Fruit fly (Drosophila melanogaster) whole organism, embryonic: ENCODE measurements around the gene CG15922.

Source experiments
- CG10565 ChIP-seq: fragments of 200-800 bp; sonication (Bioruptor generic); optimal IDR thresholded peaks from 3 replicates; lab custom pipeline; 2016; ENCODE audit warnings: missing biosample characterization, mild to moderate bottlenecking, missing genetic modification characterization
- CG10959 ChIP-seq: fragments of 200-800 bp; sonication (Bioruptor generic); IDR thresholded peaks from 2 replicates; pipeline ENCODE4 v1.3.6; 2022; ENCODE audit warnings: missing biosample characterization, missing genetic modification characterization
- CG11093 ChIP-seq: fragments of 200-800 bp; sonication (Bioruptor generic); IDR thresholded peaks from 3 replicates; pipeline ENCODE4 v1.3.6; 2022; ENCODE audit warnings: missing biosample characterization, missing genetic modification characterization
- CG11560 ChIP-seq: fragments of 200-800 bp; sonication (Bioruptor generic); IDR thresholded peaks from 3 replicates; pipeline ENCODE4 v1.3.6; 2022; ENCODE audit warnings: missing biosample characterization, missing genetic modification characterization
- CG13296 ChIP-seq: fragments of 200-800 bp; sonication (Bioruptor generic); optimal IDR thresholded peaks from 3 replicates; lab custom pipeline; 2018; ENCODE audit warnings: missing biosample characterization, mild to moderate bottlenecking, missing genetic modification characterization
- CG14014 ChIP-seq: fragments of 200-800 bp; sonication (Bioruptor generic); IDR thresholded peaks from 2 replicates; pipeline ENCODE4 v1.3.6; 2022; ENCODE audit warnings: missing biosample characterization, missing genetic modification characterization
- CG15514 ChIP-seq: fragments of 200-800 bp; sonication (Bioruptor generic); optimal IDR thresholded peaks from 3 replicates; lab custom pipeline; 2017; ENCODE audit warnings: missing biosample characterization, missing genetic modification characterization, mild to moderate bottlenecking, moderate library complexity, missing genetic modification reagents
- CG15696 ChIP-seq: fragments of 200-800 bp; sonication (Bioruptor generic); optimal IDR thresholded peaks from 2 replicates; lab custom pipeline; 2019; ENCODE audit warnings: missing biosample characterization, mild to moderate bottlenecking, missing genetic modification characterization, moderate library complexity
- CG33557 ChIP-seq: fragments of 200-800 bp; sonication (Bioruptor generic); optimal IDR thresholded peaks from 2 replicates; lab custom pipeline; 2019; ENCODE audit warnings: missing biosample characterization, mild to moderate bottlenecking, missing genetic modification characterization, moderate library complexity
- CG34376 ChIP-seq: fragments of 200-800 bp; sonication (Bioruptor generic); optimal IDR thresholded peaks from 2 replicates; lab custom pipeline; 2018; ENCODE audit warnings: missing biosample characterization, mild to moderate bottlenecking, missing genetic modification characterization
- CG3847 ChIP-seq: fragments of 200-800 bp; sonication (Bioruptor generic); IDR thresholded peaks from 2 replicates; pipeline ENCODE4 v1.3.6; 2022; ENCODE audit warnings: missing biosample characterization, missing genetic modification characterization
- CG7357 ChIP-seq: fragments of 200-800 bp; sonication (Bioruptor generic); IDR thresholded peaks from 3 replicates; pipeline ENCODE4 v1.3.6; 2022; ENCODE audit warnings: missing biosample characterization, missing genetic modification characterization
- CG7372 ChIP-seq: fragments of 200-800 bp; sonication (Bioruptor generic); IDR thresholded peaks from 2 replicates; pipeline ENCODE4 v1.3.6; 2022; ENCODE audit warnings: missing biosample characterization, missing genetic modification characterization
- CG8765 ChIP-seq: fragments of 200-800 bp; sonication (Bioruptor generic); IDR thresholded peaks from 2 replicates; pipeline ENCODE4 v1.3.6; 2022; ENCODE audit warnings: missing biosample characterization, missing genetic modification characterization
- CG8924 ChIP-seq: fragments of 200-800 bp; optimal IDR thresholded peaks from 3 replicates; lab custom pipeline; 2019; ENCODE audit warnings: missing biosample characterization, mild to moderate bottlenecking, missing genetic modification characterization, moderate library complexity
- CG9215 ChIP-seq: fragments of 200-800 bp; sonication (Bioruptor generic); IDR thresholded peaks from 2 replicates; pipeline ENCODE4 v1.3.6; 2022; ENCODE audit warnings: missing biosample characterization, missing genetic modification characterization
- CG9797 ChIP-seq: fragments of 200-800 bp; sonication (Bioruptor generic); optimal IDR thresholded peaks from 3 replicates; lab custom pipeline; 2018; ENCODE audit warnings: missing biosample characterization, mild to moderate bottlenecking, missing genetic modification characterization
- D ChIP-seq, 2 experiments: fragments of 200-800 bp in 1 of 2; fragments of >200 bp in 1 of 2; sonication (Bioruptor generic) in 1 of 2; optimal IDR thresholded peaks; 2 replicates in 1 of 2; 3 replicates in 1 of 2; lab custom pipeline; 2017; ENCODE audit warnings: mild to moderate bottlenecking in 1 of 2, missing biosample characterization in 1 of 2, missing genetic modification characterization in 1 of 2, missing genetic modification reagents in 1 of 2
- Ets97D ChIP-seq: fragments of 200-800 bp; sonication (Bioruptor generic); optimal IDR thresholded peaks from 3 replicates; lab custom pipeline; 2016; ENCODE audit warnings: missing biosample characterization, missing genetic modification characterization
- Fer1 ChIP-seq: fragments of 200-800 bp; sonication (Bioruptor generic); optimal IDR thresholded peaks from 2 replicates; lab custom pipeline; 2017; ENCODE audit warnings: missing biosample characterization, mild to moderate bottlenecking, missing genetic modification characterization
- GATAe ChIP-seq: fragments of 200-800 bp; sonication (Bioruptor generic); conservative IDR thresholded peaks from 2 replicates; pipeline ENCODE4 v1.3.6; 2022; ENCODE audit warnings: missing biosample characterization, missing genetic modification characterization
- HHEX ChIP-seq: fragments of 200-800 bp; sonication (Bioruptor generic); optimal IDR thresholded peaks from 3 replicates; lab custom pipeline; 2017; ENCODE audit warnings: missing biosample characterization, mild to moderate bottlenecking, missing genetic modification characterization, missing genetic modification reagents
- Hr78 ChIP-seq, 2 experiments: fragments of 200-800 bp in 1 of 2; fragments of >200 bp in 1 of 2; sonication (Bioruptor generic) in 1 of 2; optimal IDR thresholded peaks; 2 replicates each; lab custom pipeline; 2017 to 2019; ENCODE audit warnings: missing biosample characterization in 2 of 2, missing genetic modification characterization in 2 of 2, mild to moderate bottlenecking in 1 of 2, moderate library complexity in 1 of 2
- Hsf ChIP-seq: fragments of 200-800 bp; sonication (Bioruptor generic); optimal IDR thresholded peaks from 3 replicates; lab custom pipeline; 2016; ENCODE audit warnings: missing biosample characterization, missing genetic modification characterization
- Kr ChIP-seq: fragments of 200-800 bp; sonication (Bioruptor generic); optimal IDR thresholded peaks from 2 replicates; lab custom pipeline; 2017; ENCODE audit warnings: missing biosample characterization, mild to moderate bottlenecking, missing genetic modification characterization
- Rfx ChIP-seq: fragments of 200-800 bp; sonication (Bioruptor generic); IDR thresholded peaks from 2 replicates; pipeline ENCODE4 v1.3.6; 2022; ENCODE audit warnings: missing biosample characterization, missing genetic modification characterization
- Sry-β ChIP-seq: fragments of 200-800 bp; sonication (Bioruptor generic); optimal IDR thresholded peaks from 2 replicates; lab custom pipeline; 2018; ENCODE audit warnings: missing biosample characterization, mild to moderate bottlenecking, missing genetic modification characterization, moderate library complexity
- ato ChIP-seq: fragments of 200-800 bp; sonication (Bioruptor generic); IDR thresholded peaks from 2 replicates; pipeline ENCODE4 v1.3.6; 2022; ENCODE audit warnings: missing biosample characterization, missing genetic modification characterization; ENCODE audit not compliant: partially characterized antibody
- cad ChIP-seq: fragments of >200 bp; optimal IDR thresholded peaks from 2 replicates; lab custom pipeline; 2017; ENCODE audit warnings: missing biosample characterization, missing genetic modification characterization
- crol ChIP-seq: fragments of 200-800 bp; sonication (Bioruptor generic); IDR thresholded peaks from 2 replicates; pipeline ENCODE4 v1.3.6; 2022; ENCODE audit warnings: missing biosample characterization, missing genetic modification characterization
- fd64A ChIP-seq: fragments of 200-800 bp; sonication (Bioruptor generic); optimal IDR thresholded peaks from 3 replicates; lab custom pipeline; 2018; ENCODE audit warnings: missing biosample characterization, mild to moderate bottlenecking, missing genetic modification characterization
- h ChIP-seq: fragments of >200 bp; optimal IDR thresholded peaks from 2 replicates; lab custom pipeline; 2017
- insv ChIP-seq, 2 experiments: fragments of 200-800 bp; sonication (Bioruptor generic); optimal IDR thresholded peaks; 3 replicates each; lab custom pipeline; 2016 to 2018; ENCODE audit warnings: missing biosample characterization in 2 of 2, missing genetic modification characterization in 2 of 2
- kni ChIP-seq: fragments of 200-800 bp; sonication (Bioruptor generic); optimal IDR thresholded peaks from 3 replicates; lab custom pipeline; 2017; ENCODE audit warnings: mild to moderate bottlenecking, missing biosample characterization, missing genetic modification reagents, missing genetic modification characterization
- mam ChIP-seq: fragments of 200-800 bp; sonication (Bioruptor generic); optimal IDR thresholded peaks from 3 replicates; lab custom pipeline; 2016; ENCODE audit warnings: missing biosample characterization, missing genetic modification characterization
- nau ChIP-seq: fragments of 200-800 bp; sonication (Bioruptor generic); optimal IDR thresholded peaks from 3 replicates; lab custom pipeline; 2017; ENCODE audit warnings: missing biosample characterization, mild to moderate bottlenecking, missing genetic modification characterization, missing genetic modification reagents
- ro ChIP-seq: fragments of 200-800 bp; sonication (Bioruptor generic); IDR thresholded peaks from 2 replicates; pipeline ENCODE4 v1.3.6; 2022; ENCODE audit warnings: missing biosample characterization, missing genetic modification characterization
- sd ChIP-seq: fragments of 200-800 bp; sonication (Bioruptor generic); optimal IDR thresholded peaks from 3 replicates; lab custom pipeline; 2018; ENCODE audit warnings: missing biosample characterization, mild to moderate bottlenecking, missing genetic modification characterization, moderate library complexity
- seq ChIP-seq: fragments of 200-800 bp; sonication (Bioruptor generic); IDR thresholded peaks from 2 replicates; pipeline ENCODE4 v1.3.6; 2022; ENCODE audit warnings: missing biosample characterization, missing genetic modification characterization
- sob ChIP-seq: fragments of 200-800 bp; sonication (Bioruptor generic); IDR thresholded peaks from 2 replicates; pipeline ENCODE4 v1.3.6; 2022; ENCODE audit warnings: missing biosample characterization, missing genetic modification characterization
- sqz ChIP-seq: fragments of 200-800 bp; sonication (Bioruptor generic); optimal IDR thresholded peaks from 3 replicates; lab custom pipeline; 2018; ENCODE audit warnings: missing biosample characterization, mild to moderate bottlenecking, missing genetic modification characterization
- tap ChIP-seq: fragments of 200-800 bp; optimal IDR thresholded peaks from 3 replicates; lab custom pipeline; 2019; ENCODE audit warnings: missing biosample characterization, mild to moderate bottlenecking, missing genetic modification characterization, moderate library complexity
- tgo ChIP-seq: fragments of 200-800 bp; sonication (Bioruptor generic); IDR thresholded peaks from 3 replicates; pipeline ENCODE4 v1.3.6; 2022; ENCODE audit warnings: missing biosample characterization, missing genetic modification characterization
- tll ChIP-seq, 2 experiments: fragments of 200-800 bp in 1 of 2; fragments of >200 bp in 1 of 2; sonication (Bioruptor generic) in 1 of 2; optimal IDR thresholded peaks; 2 replicates each; lab custom pipeline; 2017 to 2019; ENCODE audit warnings: missing biosample characterization in 2 of 2, missing genetic modification characterization in 2 of 2, mild to moderate bottlenecking in 1 of 2, moderate library complexity in 1 of 2
- tna ChIP-seq: fragments of 200-800 bp; sonication (Bioruptor generic); IDR thresholded peaks from 2 replicates; pipeline ENCODE4 v1.3.6; 2022; ENCODE audit warnings: missing biosample characterization, missing genetic modification characterization; ENCODE audit not compliant: partially characterized antibody
- twi ChIP-seq: fragments of 200-800 bp; optimal IDR thresholded peaks from 2 replicates; lab custom pipeline; 2019; ENCODE audit warnings: missing biosample characterization, mild to moderate bottlenecking, missing genetic modification characterization, moderate library complexity
- wek ChIP-seq: fragments of 200-800 bp; sonication (Bioruptor generic); optimal IDR thresholded peaks from 3 replicates; lab custom pipeline; 2018; ENCODE audit warnings: missing biosample characterization, mild to moderate bottlenecking, missing genetic modification characterization, moderate library complexity
- zfh2 ChIP-seq: fragments of 200-800 bp; sonication (Bioruptor generic); optimal IDR thresholded peaks from 2 replicates; lab custom pipeline; 2016; ENCODE audit warnings: missing biosample characterization, missing genetic modification characterization

Gene CG15922

dm6 chr3R:20558106-20558489, 2.0 kb downstream of the CG15922 start (continued):
- TF ChIP-seq Kr (GFP tag; lab: Kevin White, UChicago) (no peak), sd (no peak), CG8765 (GFP tag; lab: Robert Waterston, UW) (peak; percentile 17; the same call in 1 of the 2 replicates), nau (GFP tag; lab: Kevin White, UChicago) (no peak), CG8924 (tag; lab: Kevin White, UChicago) (no peak), D (optimal IDR thresholded peaks at IDR 0.05; lab: Kevin White, UChicago) (no peak), D (GFP tag; optimal IDR thresholded peaks at IDR 0.05; lab: Kevin White, UChicago) (no peak), CG10959 (GFP tag; lab: Robert Waterston, UW) (no peak), CG3847 (peak; percentile 68), CG11560 (no peak), wek (peak; percentile 37), CG33557 (GFP tag; lab: Kevin White, UChicago) (no peak), twi (no peak), CG15514 (GFP tag; lab: Kevin White, UChicago) (no peak), CG13296 (no peak), ro (GFP tag; lab: Robert Waterston, UW) (no peak), cad (GFP tag; lab: Kevin White, UChicago) (no peak), GATAe (GFP tag; lab: Robert Waterston, UW) (no peak), HHEX (no peak), sob (peak; percentile 29; the same call in 1 of the 2 replicates), mam (GFP tag; lab: Kevin White, UChicago) (no peak)
- TF ChIP-seq, all 482 proteins: peak for 94

- TF ChIP-seq tap: peak; percentile 34
- TF ChIP-seq CG7357 (GFP tag; lab: Robert Waterston, UW): peak; percentile 50; the same call in 1 of the 3 replicates
- TF ChIP-seq Sry-β (GFP tag; lab: Kevin White, UChicago): peak; percentile 12
- peak in 1 of 2 experiments; percentile 12 for TF ChIP-seq tll (GFP tag; optimal IDR thresholded peaks at IDR 0.05; lab: Kevin White, UChicago)
- peak; percentile 45 for TF ChIP-seq CG9797 (GFP tag; lab: Kevin White, UChicago)
- no peak for TF ChIP-seq h (lab: Kevin White, UChicago)
- TF ChIP-seq CG7372 (GFP tag; lab: Robert Waterston, UW): peak; percentile 68; the same call in 1 of the 2 replicates
- no peak for TF ChIP-seq CG10565 (GFP tag; lab: Kevin White, UChicago)
- TF ChIP-seq Hsf (GFP tag; lab: Kevin White, UChicago): peak; percentile 60
- TF ChIP-seq CG33557 (GFP tag; lab: Kevin White, UChicago): peak; percentile 16
- TF ChIP-seq CG11093 (GFP tag; lab: Robert Waterston, UW): peak; percentile 55; the same call in 1 of the 3 replicates
- peak; percentile 88 for TF ChIP-seq Rfx
- TF ChIP-seq Fer1 (GFP tag; lab: Kevin White, UChicago): peak; percentile 9
- TF ChIP-seq zfh2 (GFP tag; lab: Kevin White, UChicago): peak; percentile 78
- peak; percentile 60 for TF ChIP-seq CG34376 (GFP tag; lab: Kevin White, UChicago)
- peak; percentile 42 for TF ChIP-seq CG15696 (tag; lab: Kevin White, UChicago)
- peak; percentile 40; the same call in 1 of the 2 replicates for TF ChIP-seq seq (GFP tag; lab: Robert Waterston, UW)
- TF ChIP-seq sqz (GFP tag; lab: Kevin White, UChicago): no peak
- TF ChIP-seq insv (GFP tag; optimal IDR thresholded peaks at IDR 0.05; lab: Kevin White, UChicago): no peak
- peak; percentile 72; the same call in 2 of the 3 replicates for TF ChIP-seq tgo
- 0 out of 2 replicates have a peak, but pooled peaks have one; percentile 39 for TF ChIP-seq tna
- peak; percentile 68 for TF ChIP-seq CG11560
- TF ChIP-seq mam (GFP tag; lab: Kevin White, UChicago): peak; percentile 87
- peak; percentile 83 for TF ChIP-seq Ets97D (GFP tag; lab: Kevin White, UChicago)
- peak; percentile 4; the same call in 1 of the 2 replicates for TF ChIP-seq CG9215 (GFP tag; lab: Robert Waterston, UW)
- no peak for TF ChIP-seq Hr78 (GFP tag; optimal IDR thresholded peaks at IDR 0.05; lab: Kevin White, UChicago)
- TF ChIP-seq fd64A: no peak
- no peak for TF ChIP-seq crol (GFP tag; lab: Robert Waterston, UW)
- TF ChIP-seq kni (GFP tag; lab: Kevin White, UChicago): peak; percentile 47
- peak; percentile 93 for TF ChIP-seq CG15514 (GFP tag; lab: Kevin White, UChicago)
- TF ChIP-seq ato: peak; percentile 60; the same call in 1 of the 2 replicates
- TF ChIP-seq CG14014 (GFP tag; lab: Robert Waterston, UW): peak; percentile 78
These were observed 2.5 kb downstream of the CG15922 start, which contains the start of the genes DPCoAC and CG5180 for dm6 chr3R:20557415-20558105. Gene DPCoAC (minus strand): TSS chr3R:20557667. Gene CG5180 (plus strand): TSS chr3R:20557930.
